Worm (Caenorhabditis elegans) whole organism, L3 larva: Measurements from ENCODE around the gene mig-21.

Experiments
- R02D3.7 ChIP-seq: fragments of 150-350 bp; optimal IDR thresholded peaks from 2 replicates; lab custom pipeline; 2014; ENCODE audit warnings: missing biosample characterization, missing genetic modification characterization
- ZK546.5 ChIP-seq: sonication (generic microtip); optimal IDR thresholded peaks from 2 replicates; lab custom pipeline; 2017; ENCODE audit warnings: missing biosample characterization, missing genetic modification characterization
- elt-3 ChIP-seq, 3 experiments: fragments of 150-350 bp in 1 of 3; sonication (generic microtip) in 2 of 3; optimal IDR thresholded peaks; 2 replicates in 2 of 3; 4 replicates in 1 of 3; lab custom pipeline; 2014 to 2017; ENCODE audit warnings: missing biosample characterization in 3 of 3, missing genetic modification characterization in 3 of 3
- mdl-1 ChIP-seq: fragments of 150-350 bp; optimal IDR thresholded peaks from 2 replicates; lab custom pipeline; 2014; ENCODE audit warnings: missing biosample characterization, missing genetic modification characterization
- nhr-12 ChIP-seq: fragments of 150-350 bp; optimal IDR thresholded peaks from 2 replicates; lab custom pipeline; 2014; ENCODE audit warnings: missing biosample characterization, missing genetic modification characterization
- nhr-25 ChIP-seq: sonication (generic microtip); optimal IDR thresholded peaks from 2 replicates; lab custom pipeline; 2017; ENCODE audit warnings: missing biosample characterization, missing genetic modification characterization
- nhr-28 ChIP-seq: fragments of 150-350 bp; optimal IDR thresholded peaks from 2 replicates; lab custom pipeline; 2014; ENCODE audit warnings: missing biosample characterization, missing genetic modification characterization
- pha-4 ChIP-seq: fragments of 150-350 bp; optimal IDR thresholded peaks from 2 replicates; lab custom pipeline; 2014; ENCODE audit warnings: missing biosample characterization, missing genetic modification reagents, missing genetic modification characterization
- tbx-2 ChIP-seq: sonication (generic microtip); optimal IDR thresholded peaks from 2 replicates; lab custom pipeline; 2016; ENCODE audit warnings: mild to moderate bottlenecking, missing genetic modification characterization, missing compliant biosample characterization

ce11 chrIII:5906749-5907148, 28.6 kb upstream of the mig-21 start, which contains the start of gene erd-2.2:
- TF ChIP-seq nhr-28 (tag; lab: Kevin White, UChicago) (no peak), ZK546.5 (tag; lab: Kevin White, UChicago) (no peak), tbx-2 (tag; lab: Kevin White, UChicago) (no peak), nhr-25 (tag; lab: Kevin White, UChicago) (no peak), mdl-1 (tag; lab: Kevin White, UChicago) (no peak), R02D3.7 (no peak), elt-3 (tag; optimal IDR thresholded peaks at IDR 0.05; lab: Kevin White, UChicago) (no peak), pha-4 (tag; lab: Kevin White, UChicago) (no peak), nhr-12 (no peak)
